Fruit fly (Drosophila melanogaster) whole organism, wandering third instar larva: ENCODE results near the gene CG8086.
A peak's percentile ranks its signal among the peaks of the same experiment; 100 is the strongest.

ENCODE experiments used
- Dfd ChIP-seq: fragments of >200 bp; optimal IDR thresholded peaks from 2 replicates; lab custom pipeline; 2017; ENCODE audit warnings: missing biosample characterization, missing genetic modification characterization
- GATAd ChIP-seq: sonication (Bioruptor generic); optimal IDR thresholded peaks from 2 replicates; lab custom pipeline; 2016; ENCODE audit warnings: missing biosample characterization, missing genetic modification characterization
- HLH106 ChIP-seq: fragments of 200-800 bp; optimal IDR thresholded peaks from 3 replicates; lab custom pipeline; 2019; ENCODE audit warnings: missing biosample characterization, mild to moderate bottlenecking, missing genetic modification characterization, moderate library complexity
- Hr83 ChIP-seq: fragments of 200-300 bp; sonication (Bioruptor generic); optimal IDR thresholded peaks from 2 replicates; lab custom pipeline; 2016; ENCODE audit warnings: missing biosample characterization, mild to moderate bottlenecking, missing genetic modification characterization, moderate library complexity; ENCODE audit not compliant: poor library complexity, severe bottlenecking
- br ChIP-seq: fragments of 200-800 bp; sonication (Bioruptor generic); optimal IDR thresholded peaks from 2 replicates; lab custom pipeline; 2016; ENCODE audit warnings: missing biosample characterization, missing genetic modification characterization
- fru ChIP-seq: fragments of 200-800 bp; sonication (Bioruptor generic); optimal IDR thresholded peaks from 3 replicates; lab custom pipeline; 2016; ENCODE audit warnings: missing biosample characterization, mild to moderate bottlenecking, missing genetic modification characterization
- h ChIP-seq: fragments of 200-800 bp; sonication (Bioruptor generic); optimal IDR thresholded peaks from 3 replicates; lab custom pipeline; 2016; ENCODE audit warnings: missing biosample characterization, mild to moderate bottlenecking, missing genetic modification characterization
- pan ChIP-seq: fragments of >200 bp; optimal IDR thresholded peaks from 2 replicates; lab custom pipeline; 2017
- woc ChIP-seq: sonication (Bioruptor generic); optimal IDR thresholded peaks from 2 replicates; lab custom pipeline; 2016; ENCODE audit warnings: missing biosample characterization, mild to moderate bottlenecking, missing genetic modification characterization

DNA sequence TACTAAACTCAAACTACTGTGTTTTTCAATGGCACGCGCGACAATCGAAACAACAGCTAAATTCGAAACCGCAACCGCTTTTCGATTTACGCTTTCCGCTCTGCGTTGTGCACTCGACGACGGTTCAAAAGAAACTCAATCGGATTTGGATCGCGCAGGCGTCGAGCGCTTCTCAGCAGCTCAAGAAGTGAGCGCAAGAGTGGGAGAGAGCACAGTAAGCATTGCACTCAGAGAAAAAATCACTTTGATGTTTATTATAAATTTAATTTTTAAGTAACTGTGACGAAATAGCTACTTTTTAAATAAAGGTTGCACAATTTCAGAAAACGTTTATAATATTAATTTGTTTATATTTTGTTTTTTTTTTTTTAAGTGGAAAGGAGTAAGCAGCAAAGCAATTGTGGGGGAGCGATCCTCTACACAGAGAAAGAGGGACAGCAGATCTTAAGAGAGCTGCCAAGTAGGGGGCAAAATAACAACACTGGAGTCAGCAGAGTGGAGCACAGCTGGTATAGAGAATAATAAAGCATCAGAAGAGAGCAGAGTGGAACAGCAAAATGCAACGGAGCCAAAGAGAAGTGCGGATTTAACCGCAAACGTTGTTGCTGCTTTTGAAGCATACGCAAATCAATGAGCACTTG lies 20.4 kb upstream of the CG8086 start:
- TF ChIP-seq pan (lab: Kevin White, UChicago): no peak
- TF ChIP-seq HLH106 (tag; lab: Kevin White, UChicago): peak; percentile 96
- peak; percentile 99 for TF ChIP-seq h
- TF ChIP-seq br (GFP tag; lab: Kevin White, UChicago): peak; percentile 98
- peak; percentile 98 for TF ChIP-seq fru
- peak; percentile 0 for TF ChIP-seq Hr83 (GFP tag; lab: Kevin White, UChicago)
- TF ChIP-seq woc (GFP tag; lab: Kevin White, UChicago): peak; percentile 95
- peak; percentile 33 for TF ChIP-seq GATAd (GFP tag; lab: Kevin White, UChicago)
- TF ChIP-seq Dfd (GFP tag; lab: Kevin White, UChicago): peak; percentile 27
